Fruit fly (Drosophila melanogaster) whole organism, embryonic: Measurements from ENCODE around the gene CG8891.

ENCODE experiments used
- Abd-B ChIP-seq: fragments of 200-800 bp; sonication (Bioruptor generic); optimal IDR thresholded peaks from 2 replicates; lab custom pipeline; 2018; ENCODE audit warnings: missing biosample characterization, mild to moderate bottlenecking, missing genetic modification characterization, moderate library complexity
- CG10543 ChIP-seq: fragments of 200-800 bp; sonication (Bioruptor generic); optimal IDR thresholded peaks from 3 replicates; lab custom pipeline; 2017; ENCODE audit warnings: missing biosample characterization, mild to moderate bottlenecking, missing genetic modification characterization, moderate library complexity
- CG12155 ChIP-seq: fragments of 200-800 bp; sonication (Bioruptor generic); optimal IDR thresholded peaks from 3 replicates; lab custom pipeline; 2016; ENCODE audit warnings: missing biosample characterization, missing genetic modification characterization
- CG12219 ChIP-seq: fragments of 200-800 bp; sonication (Bioruptor generic); optimal IDR thresholded peaks from 3 replicates; lab custom pipeline; 2018; ENCODE audit warnings: missing biosample characterization, mild to moderate bottlenecking, missing genetic modification characterization
- CG12236 ChIP-seq: fragments of 200-800 bp; sonication (Bioruptor generic); optimal IDR thresholded peaks from 2 replicates; lab custom pipeline; 2016; ENCODE audit warnings: missing biosample characterization, missing genetic modification characterization
- CG12769 ChIP-seq: fragments of 200-800 bp; sonication (Bioruptor generic); optimal IDR thresholded peaks from 2 replicates; lab custom pipeline; 2019; ENCODE audit warnings: missing biosample characterization, mild to moderate bottlenecking, missing genetic modification characterization, moderate library complexity
- CG15601 ChIP-seq: fragments of 200-800 bp; sonication (Bioruptor generic); optimal IDR thresholded peaks from 3 replicates; lab custom pipeline; 2019; ENCODE audit warnings: missing biosample characterization, mild to moderate bottlenecking, missing genetic modification characterization, moderate library complexity
- CG17361 ChIP-seq: fragments of 200-800 bp; sonication (Bioruptor generic); IDR thresholded peaks from 3 replicates; pipeline ENCODE4 v1.3.6; 2022; ENCODE audit warnings: missing biosample characterization, missing genetic modification characterization
- CG17385 ChIP-seq: fragments of 200-800 bp; sonication (Bioruptor generic); optimal IDR thresholded peaks from 3 replicates; lab custom pipeline; 2018; ENCODE audit warnings: missing biosample characterization, mild to moderate bottlenecking, missing genetic modification characterization
- CG18011 ChIP-seq: fragments of 200-800 bp; sonication (Bioruptor generic); optimal IDR thresholded peaks from 2 replicates; lab custom pipeline; 2017; ENCODE audit warnings: missing biosample characterization, missing genetic modification characterization, mild to moderate bottlenecking, moderate library complexity, missing genotype
- CG18599 ChIP-seq: fragments of 200-800 bp; sonication (Bioruptor generic); optimal IDR thresholded peaks from 3 replicates; lab custom pipeline; 2017; ENCODE audit warnings: missing biosample characterization, missing genetic modification characterization, mild to moderate bottlenecking, moderate library complexity, missing genetic modification reagents
- CG18764 ChIP-seq: fragments of 200-800 bp; sonication (Bioruptor generic); optimal IDR thresholded peaks from 3 replicates; lab custom pipeline; 2016; ENCODE audit warnings: missing biosample characterization, missing genetic modification characterization
- CG31365 ChIP-seq: fragments of 200-800 bp; sonication (Bioruptor generic); optimal IDR thresholded peaks from 2 replicates; lab custom pipeline; 2018; ENCODE audit warnings: missing biosample characterization, mild to moderate bottlenecking, missing genetic modification characterization
- CG3281 ChIP-seq: fragments of 200-800 bp; sonication (Bioruptor generic); optimal IDR thresholded peaks from 3 replicates; lab custom pipeline; 2017; ENCODE audit warnings: missing biosample characterization, mild to moderate bottlenecking, missing genetic modification characterization
- CG3995 ChIP-seq: fragments of 200-800 bp; sonication (Bioruptor generic); optimal IDR thresholded peaks from 3 replicates; lab custom pipeline; 2016; ENCODE audit warnings: missing biosample characterization, missing genetic modification characterization
- CG6175 ChIP-seq: fragments of 200-800 bp; sonication (Bioruptor generic); IDR thresholded peaks from 3 replicates; pipeline ENCODE4 v1.3.6; 2022; ENCODE audit warnings: missing biosample characterization, missing genetic modification characterization
- CG7271 ChIP-seq: fragments of 200-800 bp; sonication (Bioruptor generic); optimal IDR thresholded peaks from 2 replicates; lab custom pipeline; 2018; ENCODE audit warnings: missing biosample characterization, mild to moderate bottlenecking, missing genetic modification characterization, moderate library complexity
- CG8388 ChIP-seq: fragments of 200-800 bp; sonication (Bioruptor generic); optimal IDR thresholded peaks from 2 replicates; lab custom pipeline; 2019; ENCODE audit warnings: missing biosample characterization, mild to moderate bottlenecking, missing genetic modification characterization, moderate library complexity
- D ChIP-seq, 2 experiments: fragments of 200-800 bp in 1 of 2; fragments of >200 bp in 1 of 2; sonication (Bioruptor generic) in 1 of 2; optimal IDR thresholded peaks; 2 replicates in 1 of 2; 3 replicates in 1 of 2; lab custom pipeline; 2017; ENCODE audit warnings: mild to moderate bottlenecking in 1 of 2, missing biosample characterization in 1 of 2, missing genetic modification characterization in 1 of 2, missing genetic modification reagents in 1 of 2
- Ets97D ChIP-seq: fragments of 200-800 bp; sonication (Bioruptor generic); optimal IDR thresholded peaks from 3 replicates; lab custom pipeline; 2016; ENCODE audit warnings: missing biosample characterization, missing genetic modification characterization
- Fer2 ChIP-seq: fragments of 200-800 bp; sonication (Bioruptor generic); optimal IDR thresholded peaks from 2 replicates; lab custom pipeline; 2018; ENCODE audit warnings: missing biosample characterization, mild to moderate bottlenecking, missing genetic modification characterization, moderate library complexity
- Gsc ChIP-seq: fragments of 200-800 bp; sonication (Bioruptor generic); IDR thresholded peaks from 2 replicates; pipeline ENCODE4 v1.3.6; 2022; ENCODE audit warnings: missing biosample characterization, missing genetic modification characterization
- HLH4C ChIP-seq: fragments of 200-800 bp; sonication (Bioruptor generic); IDR thresholded peaks from 3 replicates; pipeline ENCODE4 v1.3.6; 2022; ENCODE audit warnings: missing biosample characterization, missing genetic modification characterization; ENCODE audit not compliant: partially characterized antibody
- Hr39 ChIP-seq: fragments of >200 bp; optimal IDR thresholded peaks from 2 replicates; lab custom pipeline; 2017
- Med ChIP-seq: fragments of 200-800 bp; sonication (Bioruptor generic); peaks from one replicate; lab custom pipeline; 2016; ENCODE audit warnings: missing biosample characterization, missing genetic modification characterization, mild to moderate bottlenecking, inconsistent platforms, moderate library complexity
- Nf-YC ChIP-seq: fragments of 200-800 bp; optimal IDR thresholded peaks from 3 replicates; lab custom pipeline; 2019; ENCODE audit warnings: missing biosample characterization, mild to moderate bottlenecking, missing genetic modification characterization, moderate library complexity
- Oli ChIP-seq: fragments of 200-800 bp; sonication (Bioruptor generic); optimal IDR thresholded peaks from 2 replicates; lab custom pipeline; 2018; ENCODE audit warnings: missing biosample characterization, mild to moderate bottlenecking, missing genetic modification characterization, moderate library complexity
- Sry-β ChIP-seq: fragments of 200-800 bp; sonication (Bioruptor generic); optimal IDR thresholded peaks from 2 replicates; lab custom pipeline; 2018; ENCODE audit warnings: missing biosample characterization, mild to moderate bottlenecking, missing genetic modification characterization, moderate library complexity
- YL-1 ChIP-seq: fragments of 200-800 bp; sonication (Bioruptor generic); optimal IDR thresholded peaks from 3 replicates; lab custom pipeline; 2017; ENCODE audit warnings: missing biosample characterization, mild to moderate bottlenecking, missing genetic modification characterization
- bab2 ChIP-seq: fragments of 200-800 bp; sonication (Bioruptor generic); optimal IDR thresholded peaks from 2 replicates; lab custom pipeline; 2016; ENCODE audit warnings: missing biosample characterization, missing genetic modification characterization
- chif ChIP-seq, 2 experiments: fragments of 200-800 bp; sonication (Bioruptor generic); optimal IDR thresholded peaks; 3 replicates each; lab custom pipeline; 2016; ENCODE audit warnings: missing biosample characterization in 2 of 2, missing genetic modification characterization in 2 of 2
- chinmo ChIP-seq: fragments of 200-800 bp; sonication (Bioruptor generic); IDR thresholded peaks from 4 replicates; pipeline ENCODE4 v1.3.6; 2022; ENCODE audit warnings: missing biosample characterization, missing genetic modification characterization; ENCODE audit not compliant: partially characterized antibody
- dimm ChIP-seq: fragments of 200-800 bp; sonication (Bioruptor generic); IDR thresholded peaks from 2 replicates; pipeline ENCODE4 v1.3.6; 2022; ENCODE audit warnings: missing biosample characterization, missing genetic modification characterization
- fru ChIP-seq: fragments of >200 bp; optimal IDR thresholded peaks from 2 replicates; lab custom pipeline; 2017
- gce ChIP-seq: fragments of 200-800 bp; sonication (Bioruptor generic); IDR thresholded peaks from 3 replicates; pipeline ENCODE4 v1.3.6; 2022; ENCODE audit warnings: missing biosample characterization, missing genetic modification characterization
- hb ChIP-seq: fragments of 200-800 bp; sonication (Bioruptor generic); IDR thresholded peaks from 3 replicates; pipeline ENCODE4 v1.3.6; 2022; ENCODE audit warnings: missing biosample characterization, missing genetic modification characterization; ENCODE audit not compliant: partially characterized antibody
- jing ChIP-seq: fragments of 200-800 bp; sonication (Bioruptor generic); optimal IDR thresholded peaks from 2 replicates; lab custom pipeline; 2018; ENCODE audit warnings: missing biosample characterization, mild to moderate bottlenecking, missing genetic modification characterization
- lbe ChIP-seq: fragments of 200-800 bp; sonication (Bioruptor generic); optimal IDR thresholded peaks from 2 replicates; lab custom pipeline; 2016; ENCODE audit warnings: missing biosample characterization, mild to moderate bottlenecking, missing genetic modification characterization
- nerfin-1 ChIP-seq: fragments of 200-800 bp; sonication (Bioruptor generic); optimal IDR thresholded peaks from 3 replicates; lab custom pipeline; 2019; ENCODE audit warnings: missing biosample characterization, mild to moderate bottlenecking, missing genetic modification characterization, moderate library complexity
- nmo ChIP-seq: fragments of 200-800 bp; sonication (Bioruptor generic); optimal IDR thresholded peaks from 2 replicates; lab custom pipeline; 2018; ENCODE audit warnings: missing biosample characterization, mild to moderate bottlenecking, missing genetic modification characterization, moderate library complexity
- nom ChIP-seq: fragments of 200-800 bp; sonication (Bioruptor generic); optimal IDR thresholded peaks from 2 replicates; lab custom pipeline; 2017; ENCODE audit warnings: missing biosample characterization, missing genetic modification characterization, mild to moderate bottlenecking, moderate library complexity, missing genetic modification reagents
- odd ChIP-seq: fragments of 200-800 bp; sonication (Bioruptor generic); optimal IDR thresholded peaks from 2 replicates; lab custom pipeline; 2017; ENCODE audit warnings: missing biosample characterization, mild to moderate bottlenecking, missing genetic modification characterization
- org-1 ChIP-seq: fragments of 200-800 bp; sonication (Bioruptor generic); optimal IDR thresholded peaks from 2 replicates; lab custom pipeline; 2017; ENCODE audit warnings: missing biosample characterization, missing genetic modification characterization
- ranshi ChIP-seq: fragments of 200-800 bp; sonication (Bioruptor generic); IDR thresholded peaks from 2 replicates; pipeline ENCODE4 v1.3.6; 2022; ENCODE audit warnings: missing biosample characterization, missing genetic modification characterization
- repo ChIP-seq: fragments of 200-800 bp; sonication (Bioruptor generic); optimal IDR thresholded peaks from 2 replicates; lab custom pipeline; 2016; ENCODE audit warnings: missing biosample characterization, missing genetic modification characterization
- slbo ChIP-seq: fragments of 200-800 bp; sonication (Bioruptor generic); IDR thresholded peaks from 2 replicates; pipeline ENCODE4 v1.3.6; 2022; ENCODE audit warnings: missing biosample characterization, missing genetic modification characterization
- sob ChIP-seq: fragments of 200-800 bp; sonication (Bioruptor generic); IDR thresholded peaks from 2 replicates; pipeline ENCODE4 v1.3.6; 2022; ENCODE audit warnings: missing biosample characterization, missing genetic modification characterization
- tna ChIP-seq: fragments of 200-800 bp; sonication (Bioruptor generic); IDR thresholded peaks from 2 replicates; pipeline ENCODE4 v1.3.6; 2022; ENCODE audit warnings: missing biosample characterization, missing genetic modification characterization; ENCODE audit not compliant: partially characterized antibody
- vnd ChIP-seq: fragments of 200-800 bp; sonication (Bioruptor generic); IDR thresholded peaks from 3 replicates; pipeline ENCODE4 v1.3.6; 2022; ENCODE audit warnings: missing biosample characterization, missing genetic modification characterization; ENCODE audit not compliant: partially characterized antibody
- z ChIP-seq: fragments of 200-800 bp; sonication (Bioruptor generic); IDR thresholded peaks from 3 replicates; pipeline ENCODE4 v1.3.6; 2022; ENCODE audit warnings: missing biosample characterization, missing genetic modification characterization

Gene CG8891

DNA sequence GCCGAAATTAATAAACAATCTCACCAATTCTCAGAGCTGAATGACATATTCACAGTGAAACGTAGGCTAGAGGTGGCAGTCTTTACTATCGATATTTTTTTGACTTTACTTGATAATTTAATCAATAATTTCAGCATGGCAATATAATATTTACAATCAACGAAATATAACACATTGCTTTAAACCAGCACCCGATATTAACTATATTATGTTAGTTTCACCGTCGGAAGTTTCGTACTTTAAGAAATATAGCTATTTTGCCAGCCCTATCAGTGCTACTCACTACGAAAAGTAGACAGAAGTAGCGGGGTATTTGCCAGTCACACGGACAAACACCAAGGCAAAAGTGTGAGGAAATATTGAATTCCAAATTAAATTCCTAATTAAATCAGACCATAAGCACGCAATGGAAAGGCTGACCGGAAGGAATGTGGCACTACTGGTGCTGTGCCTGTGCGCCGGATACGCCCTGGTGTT is 31.6 kb upstream of the CG8891 start, which contains the start of the genes CG31917, Tfb5 and SelT (continued):
- TF ChIP-seq lbe (GFP tag; lab: Kevin White, UChicago) = peak; percentile 48
- peak; percentile 11 for TF ChIP-seq CG12219 (GFP tag; lab: Kevin White, UChicago)
- peak; percentile 52 for TF ChIP-seq CG3995 (GFP tag; lab: Kevin White, UChicago)
- TF ChIP-seq nerfin-1 = peak; percentile 45
- TF ChIP-seq Ets97D (GFP tag; lab: Kevin White, UChicago) = peak; percentile 65
- TF ChIP-seq D (optimal IDR thresholded peaks at IDR 0.05; lab: Kevin White, UChicago) = no peak
- TF ChIP-seq D (GFP tag; optimal IDR thresholded peaks at IDR 0.05; lab: Kevin White, UChicago) = no peak
- TF ChIP-seq nom (GFP tag; lab: Kevin White, UChicago) = no peak
- TF ChIP-seq CG18011 (GFP tag; lab: Kevin White, UChicago) = no peak
- TF ChIP-seq org-1 (GFP tag; lab: Kevin White, UChicago) = no peak
- TF ChIP-seq repo (GFP tag; lab: Kevin White, UChicago) = peak; percentile 35
- TF ChIP-seq CG7271 = no peak
- no peak for TF ChIP-seq CG12236 (GFP tag; lab: Kevin White, UChicago)
- TF ChIP-seq CG18599 = peak; percentile 43
- TF ChIP-seq Abd-B (GFP tag; lab: Kevin White, UChicago) = peak; percentile 46
- no peak for TF ChIP-seq fru (lab: Kevin White, UChicago)
- no peak for TF ChIP-seq Gsc (GFP tag; lab: Robert Waterston, UW)
- peak; percentile 65 for TF ChIP-seq HLH4C (GFP tag; lab: Robert Waterston, UW)
- TF ChIP-seq CG15601 (tag; lab: Kevin White, UChicago) = peak; percentile 58
- TF ChIP-seq Sry-β (GFP tag; lab: Kevin White, UChicago) = peak; percentile 96
- no peak for TF ChIP-seq tna (GFP tag; lab: Robert Waterston, UW)
- TF ChIP-seq CG18764 (GFP tag; lab: Kevin White, UChicago) = no peak
- TF ChIP-seq jing (GFP tag; lab: Kevin White, UChicago) = no peak
- TF ChIP-seq CG17385 (GFP tag; lab: Kevin White, UChicago) = peak; percentile 20
- no peak for TF ChIP-seq CG12769 (tag; lab: Kevin White, UChicago)
- TF ChIP-seq gce = no peak
- TF ChIP-seq sob (GFP tag; lab: Robert Waterston, UW) = peak; percentile 32; the same call in 1 of the 2 replicates
- TF ChIP-seq CG17361 = no peak; the same call in 1 of the 3 replicates
- TF ChIP-seq ranshi (GFP tag; lab: Robert Waterston, UW) = no peak
- peak; percentile 29 for TF ChIP-seq CG10543
- peak; percentile 66 for TF ChIP-seq CG12155
- TF ChIP-seq Oli = peak; percentile 15
- TF ChIP-seq hb (GFP tag; lab: Robert Waterston, UW) = peak; percentile 58; the same call in 1 of the 3 replicates
- peak; percentile 92 for TF ChIP-seq Med (GFP tag; lab: Kevin White, UChicago)
- TF ChIP-seq vnd (GFP tag; lab: Robert Waterston, UW) = peak; percentile 69
- TF ChIP-seq Fer2 (tag; lab: Kevin White, UChicago) = peak; percentile 17
- TF ChIP-seq chinmo (GFP tag; lab: Robert Waterston, UW) = no peak
- TF ChIP-seq chif (GFP tag; optimal IDR thresholded peaks at IDR 0.05; lab: Kevin White, UChicago) = peak; percentile 17 to 52
- no peak for TF ChIP-seq odd (GFP tag; lab: Kevin White, UChicago)
- TF ChIP-seq slbo (GFP tag; lab: Robert Waterston, UW) = peak; percentile 71
- no peak for TF ChIP-seq CG3281 (GFP tag; lab: Kevin White, UChicago)
- no peak for TF ChIP-seq Nf-YC (tag; lab: Kevin White, UChicago)
- peak; percentile 73 for TF ChIP-seq YL-1 (GFP tag; lab: Kevin White, UChicago)
- no peak for TF ChIP-seq CG31365 (tag; lab: Kevin White, UChicago)
- peak; percentile 35 for TF ChIP-seq CG8388 (GFP tag; lab: Kevin White, UChicago)
- TF ChIP-seq dimm (GFP tag; lab: Robert Waterston, UW) = no peak
- TF ChIP-seq CG6175 (GFP tag; lab: Robert Waterston, UW) = no peak
- TF ChIP-seq nmo = peak; percentile 76
- TF ChIP-seq Hr39 (lab: Kevin White, UChicago) = no peak
- peak; percentile 70 for TF ChIP-seq bab2 (GFP tag; lab: Kevin White, UChicago)
- no peak for TF ChIP-seq z (GFP tag; lab: Robert Waterston, UW)
